Fruit fly (Drosophila melanogaster): ENCODE measurements around the gene Art8.

DNA sequence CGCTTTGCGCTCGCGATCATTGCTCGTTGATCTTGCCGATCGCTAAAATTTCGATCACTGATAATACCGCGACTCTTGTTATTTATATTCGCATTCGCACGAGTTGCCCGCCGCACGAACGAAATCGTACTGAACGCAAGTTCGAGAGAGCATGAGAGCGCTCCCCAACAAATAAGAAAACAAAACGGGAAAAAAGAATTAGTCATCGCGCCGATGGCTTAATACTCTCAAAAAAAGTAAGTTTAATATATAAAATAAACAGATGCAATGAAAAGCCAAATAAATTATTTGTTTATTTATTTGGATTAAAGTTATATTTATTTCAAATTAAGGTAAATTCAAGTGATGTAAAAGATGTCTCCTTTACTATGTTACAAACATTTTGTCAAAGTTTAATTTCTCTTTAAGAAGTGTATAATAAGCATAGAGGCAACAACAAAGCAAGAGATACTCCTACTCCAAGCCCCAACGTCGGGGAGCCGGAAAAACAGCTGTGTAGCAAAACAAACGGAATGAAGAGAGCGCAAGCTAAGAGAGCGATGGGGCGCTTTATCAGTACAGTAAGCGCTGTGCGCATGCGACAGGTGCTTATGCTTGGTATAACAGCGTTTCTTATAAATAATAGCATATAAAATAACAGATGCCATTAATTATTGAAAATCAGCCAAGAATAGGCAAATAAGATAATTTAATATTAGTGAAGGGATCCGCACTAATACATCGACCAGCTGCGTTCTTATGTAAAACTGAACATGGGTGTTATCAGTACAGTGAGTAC is 46.6 kb upstream of the Art8 start:
- peak; percentile 22 for TF ChIP-seq CG34367 (tag; optimal IDR thresholded peaks at IDR 0.05)
- TF ChIP-seq Pif1B (GFP tag; optimal IDR thresholded peaks at IDR 0.05): peak; percentile 71
- TF ChIP-seq gl (tag; optimal IDR thresholded peaks at IDR 0.05): peak; percentile 30
- peak; percentile 37 for TF ChIP-seq EcR (GFP tag; optimal IDR thresholded peaks at IDR 0.05)
- TF ChIP-seq CG8159 (tag; optimal IDR thresholded peaks at IDR 0.05): peak; percentile 86
- peak; percentile 62 for TF ChIP-seq CG9948 (tag; optimal IDR thresholded peaks at IDR 0.05)
- peak; percentile 76; the same call in 2 of the 3 replicates for TF ChIP-seq CG4496 (GFP tag; IDR thresholded peaks at IDR 0.05)
- TF ChIP-seq CG32121 (GFP tag; IDR thresholded peaks at IDR 0.05): peak; percentile 60
- TF ChIP-seq CG10348 (GFP tag; IDR thresholded peaks at IDR 0.05): no peak

Data from whole organism, pupa.